Worm (Caenorhabditis elegans) whole organism, late embryonic: ENCODE data around the gene Y43F8C.5.

Experiments
- ama-1 ChIP-seq: fragments of 150-350 bp; optimal IDR thresholded peaks from 2 replicates; lab custom pipeline; 2014
- ceh-14 ChIP-seq: sonication (generic microtip); optimal IDR thresholded peaks from 2 replicates; lab custom pipeline; 2016; ENCODE audit warnings: missing genotype, missing genetic modification characterization, missing compliant biosample characterization
- ceh-24 ChIP-seq: sonication (generic microtip); optimal IDR thresholded peaks from 2 replicates; lab custom pipeline; 2016; ENCODE audit warnings: mild to moderate bottlenecking, missing genetic modification characterization, missing compliant biosample characterization
- odd-2 ChIP-seq: sonication (generic microtip); optimal IDR thresholded peaks from 2 replicates; lab custom pipeline; 2017; ENCODE audit warnings: antibody characterized with exemption, mild to moderate bottlenecking, missing genetic modification characterization, missing compliant biosample characterization

- TF ChIP-seq ceh-14 (no peak), ama-1 (lab: Kevin White, UChicago) (no peak), odd-2 (tag; lab: Kevin White, UChicago) (no peak), ceh-24 (tag; lab: Kevin White, UChicago) (no peak)
Measured at ce11 chrV:19582256-19582655, 50.2 kb downstream of the Y43F8C.5 start.
